Fruit fly (Drosophila melanogaster): ENCODE measurements around the gene Fip1.

DNA sequence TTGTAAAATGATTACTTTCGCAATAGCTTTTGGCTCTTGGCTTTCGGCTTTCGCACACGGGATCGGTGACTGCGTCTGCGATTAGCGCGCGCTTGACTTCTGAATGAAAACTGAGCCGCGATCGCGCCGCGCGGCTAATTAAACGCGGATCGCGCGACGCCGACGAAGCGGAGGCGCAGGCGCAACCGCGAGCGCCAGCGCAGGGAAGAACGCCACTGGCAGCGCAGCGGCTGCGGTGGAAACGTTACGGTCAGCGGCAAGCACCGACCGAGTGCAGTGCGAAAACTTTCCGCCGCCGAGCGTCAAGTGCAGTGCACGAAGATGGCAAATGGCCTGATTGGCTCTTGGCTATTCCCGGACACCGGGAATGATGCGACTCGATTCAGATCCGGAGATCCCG lies 22.0 kb upstream of the Fip1 start, which contains the start of gene CG31522:
- TF ChIP-seq CG8478 (optimal IDR thresholded peaks at IDR 0.05) (no peak), CTCF (optimal IDR thresholded peaks at IDR 0.05) (no peak)
